Worm (Caenorhabditis elegans): ENCODE data around the gene nhr-180.

ce11 chrV:660210-660609, 7.1 kb downstream of the nhr-180 start, which contains the start of gene F31F4.17:
- TF ChIP-seq ama-1 (optimal IDR thresholded peaks at IDR 0.05) (no peak), sdc-2 (tag; optimal IDR thresholded peaks at IDR 0.05) (no peak), hlh-13 (GFP tag; optimal IDR thresholded peaks at IDR 0.05) (no peak), ceh-22 (tag; optimal IDR thresholded peaks at IDR 0.05) (no peak)

Data from whole organism, late embryonic.